Fruit fly (Drosophila melanogaster) whole organism, embryonic: Measurements from ENCODE around the gene Agpat4.

Experiments used
- Adf1 ChIP-seq: fragments of 200-800 bp; sonication (Bioruptor generic); IDR thresholded peaks from 2 replicates; pipeline ENCODE4 v1.3.6; 2022; ENCODE audit warnings: missing biosample characterization, missing genetic modification characterization
- Bgb ChIP-seq: fragments of 200-800 bp; sonication (Bioruptor generic); IDR thresholded peaks from 2 replicates; pipeline ENCODE4 v1.3.6; 2022; ENCODE audit warnings: missing biosample characterization, missing genetic modification characterization; ENCODE audit not compliant: partially characterized antibody
- CG15479 ChIP-seq: fragments of 200-800 bp; sonication (Bioruptor generic); optimal IDR thresholded peaks from 3 replicates; lab custom pipeline; 2019; ENCODE audit warnings: missing biosample characterization, mild to moderate bottlenecking, missing genetic modification characterization, moderate library complexity
- CG16779 ChIP-seq: fragments of 200-800 bp; sonication (Bioruptor generic); IDR thresholded peaks from 2 replicates; pipeline ENCODE4 v1.3.6; 2022; ENCODE audit warnings: missing biosample characterization, missing genetic modification characterization
- CG16863 ChIP-seq: fragments of 200-800 bp; sonication (Bioruptor generic); optimal IDR thresholded peaks from 3 replicates; lab custom pipeline; 2016; ENCODE audit warnings: missing biosample characterization, missing genetic modification characterization
- CG1832 ChIP-seq: fragments of 200-800 bp; sonication (Bioruptor generic); optimal IDR thresholded peaks from 2 replicates; lab custom pipeline; 2017; ENCODE audit warnings: missing biosample characterization, mild to moderate bottlenecking, missing genetic modification characterization, inconsistent platforms
- CG32767 ChIP-seq: fragments of 200-800 bp; sonication (Bioruptor generic); IDR thresholded peaks from 2 replicates; pipeline ENCODE4 v1.3.6; 2022; ENCODE audit warnings: missing biosample characterization, missing genetic modification characterization
- CG34422 ChIP-seq: fragments of 200-800 bp; sonication (Bioruptor generic); IDR thresholded peaks from 3 replicates; pipeline ENCODE4 v1.3.6; 2022; ENCODE audit warnings: missing biosample characterization, missing genetic modification characterization
- CG42726 ChIP-seq: fragments of 200-800 bp; sonication (Bioruptor generic); IDR thresholded peaks from 2 replicates; pipeline ENCODE4 v1.3.6; 2022; ENCODE audit warnings: missing biosample characterization, missing genetic modification characterization; ENCODE audit not compliant: partially characterized antibody
- CG4360 ChIP-seq: fragments of 200-800 bp; sonication (Bioruptor generic); IDR thresholded peaks from 2 replicates; pipeline ENCODE4 v1.3.6; 2022; ENCODE audit warnings: missing biosample characterization, missing genetic modification characterization
- Doc2 ChIP-seq: fragments of 200-800 bp; sonication (Bioruptor generic); IDR thresholded peaks from 2 replicates; pipeline ENCODE4 v1.3.6; 2022; ENCODE audit warnings: missing biosample characterization, missing genetic modification characterization
- Eip74EF ChIP-seq, 2 experiments: fragments of 200-800 bp in 1 of 2; fragments of >200 bp in 1 of 2; sonication (Bioruptor generic) in 1 of 2; optimal IDR thresholded peaks; 2 replicates each; lab custom pipeline; 2017 to 2019; ENCODE audit warnings: missing biosample characterization in 2 of 2, missing genetic modification characterization in 2 of 2, mild to moderate bottlenecking in 1 of 2, moderate library complexity in 1 of 2
- HLH54F ChIP-seq: fragments of 200-800 bp; sonication (Bioruptor generic); optimal IDR thresholded peaks from 3 replicates; lab custom pipeline; 2016; ENCODE audit warnings: missing biosample characterization, missing genetic modification characterization
- Med ChIP-seq: fragments of 200-800 bp; sonication (Bioruptor generic); peaks from one replicate; lab custom pipeline; 2016; ENCODE audit warnings: missing biosample characterization, missing genetic modification characterization, mild to moderate bottlenecking, inconsistent platforms, moderate library complexity
- NFAT ChIP-seq: fragments of 200-800 bp; sonication (Bioruptor generic); IDR thresholded peaks from 2 replicates; pipeline ENCODE4 v1.3.6; 2022; ENCODE audit warnings: missing biosample characterization, missing genetic modification characterization
- Opbp ChIP-seq: fragments of 200-800 bp; sonication (Bioruptor generic); IDR thresholded peaks from 3 replicates; pipeline ENCODE4 v1.3.6; 2022; ENCODE audit warnings: missing biosample characterization, missing genetic modification characterization; ENCODE audit not compliant: partially characterized antibody
- Side ChIP-seq: fragments of 200-800 bp; sonication (Bioruptor generic); optimal IDR thresholded peaks from 2 replicates; lab custom pipeline; 2016; ENCODE audit warnings: missing biosample characterization, missing genetic modification characterization
- Sry-β ChIP-seq: fragments of 200-800 bp; sonication (Bioruptor generic); optimal IDR thresholded peaks from 2 replicates; lab custom pipeline; 2018; ENCODE audit warnings: missing biosample characterization, mild to moderate bottlenecking, missing genetic modification characterization, moderate library complexity
- TFAM ChIP-seq: fragments of 200-800 bp; sonication (Bioruptor generic); optimal IDR thresholded peaks from 2 replicates; lab custom pipeline; 2017; ENCODE audit warnings: missing biosample characterization, missing genetic modification characterization, inconsistent platforms
- Trl ChIP-seq, 3 experiments: fragments of >200 bp in 2 of 3; fragments of 200-800 bp in 1 of 3; sonication (Bioruptor generic) in 1 of 3; optimal IDR thresholded peaks; 2 replicates in 1 of 3; 3 replicates in 2 of 3; lab custom pipeline; 2016 to 2017; ENCODE audit warnings: missing biosample characterization in 1 of 3, missing genetic modification characterization in 1 of 3
- bbx ChIP-seq: fragments of 200-800 bp; sonication (Bioruptor generic); IDR thresholded peaks from 2 replicates; pipeline ENCODE4 v1.3.6; 2022; ENCODE audit warnings: missing biosample characterization, missing genetic modification characterization; ENCODE audit not compliant: partially characterized antibody
- cad ChIP-seq: fragments of >200 bp; optimal IDR thresholded peaks from 2 replicates; lab custom pipeline; 2017; ENCODE audit warnings: missing biosample characterization, missing genetic modification characterization
- cg ChIP-seq: fragments of 200-800 bp; sonication (Bioruptor generic); optimal IDR thresholded peaks from 3 replicates; lab custom pipeline; 2019; ENCODE audit warnings: missing biosample characterization, mild to moderate bottlenecking, missing genetic modification characterization, moderate library complexity
- chm ChIP-seq: fragments of 200-800 bp; sonication (Bioruptor generic); IDR thresholded peaks from 2 replicates; pipeline ENCODE4 v1.3.6; 2022; ENCODE audit warnings: missing biosample characterization, missing genetic modification characterization
- chn ChIP-seq: fragments of 200-800 bp; sonication (Bioruptor generic); optimal IDR thresholded peaks from 2 replicates; lab custom pipeline; 2016; ENCODE audit warnings: missing biosample characterization, missing genetic modification characterization
- corto ChIP-seq: fragments of 200-800 bp; sonication (Bioruptor generic); optimal IDR thresholded peaks from 2 replicates; lab custom pipeline; 2016; ENCODE audit warnings: missing biosample characterization, mild to moderate bottlenecking, missing genetic modification characterization, moderate library complexity
- crol ChIP-seq: fragments of 200-800 bp; sonication (Bioruptor generic); IDR thresholded peaks from 2 replicates; pipeline ENCODE4 v1.3.6; 2022; ENCODE audit warnings: missing biosample characterization, missing genetic modification characterization
- ewg ChIP-seq: fragments of 200-800 bp; sonication (Bioruptor generic); optimal IDR thresholded peaks from 3 replicates; lab custom pipeline; 2017; ENCODE audit warnings: mild to moderate bottlenecking, missing biosample characterization, missing genetic modification reagents, missing genetic modification characterization
- gt ChIP-seq: fragments of 200-800 bp; sonication (Bioruptor generic); IDR thresholded peaks from 2 replicates; pipeline ENCODE4 v1.3.6; 2022; ENCODE audit warnings: missing biosample characterization, missing genetic modification characterization
- inv ChIP-seq: fragments of 200-800 bp; sonication (Bioruptor generic); IDR thresholded peaks from 2 replicates; pipeline ENCODE4 v1.3.6; 2022; ENCODE audit warnings: missing biosample characterization, missing genetic modification characterization; ENCODE audit not compliant: partially characterized antibody
- kni ChIP-seq: fragments of 200-800 bp; sonication (Bioruptor generic); optimal IDR thresholded peaks from 3 replicates; lab custom pipeline; 2017; ENCODE audit warnings: mild to moderate bottlenecking, missing biosample characterization, missing genetic modification reagents, missing genetic modification characterization
- lbe ChIP-seq: fragments of 200-800 bp; sonication (Bioruptor generic); optimal IDR thresholded peaks from 2 replicates; lab custom pipeline; 2016; ENCODE audit warnings: missing biosample characterization, mild to moderate bottlenecking, missing genetic modification characterization
- lmd ChIP-seq: fragments of 200-800 bp; sonication (Bioruptor generic); IDR thresholded peaks from 2 replicates; pipeline ENCODE4 v1.3.6; 2022; ENCODE audit warnings: missing biosample characterization, missing genetic modification characterization
- nerfin-1 ChIP-seq: fragments of 200-800 bp; sonication (Bioruptor generic); optimal IDR thresholded peaks from 3 replicates; lab custom pipeline; 2019; ENCODE audit warnings: missing biosample characterization, mild to moderate bottlenecking, missing genetic modification characterization, moderate library complexity
- nom ChIP-seq: fragments of 200-800 bp; sonication (Bioruptor generic); optimal IDR thresholded peaks from 2 replicates; lab custom pipeline; 2017; ENCODE audit warnings: missing biosample characterization, missing genetic modification characterization, mild to moderate bottlenecking, moderate library complexity, missing genetic modification reagents
- oc ChIP-seq: fragments of 200-800 bp; sonication (Bioruptor generic); optimal IDR thresholded peaks from 2 replicates; lab custom pipeline; 2018; ENCODE audit warnings: missing biosample characterization, mild to moderate bottlenecking, missing genetic modification characterization, moderate library complexity
- rib ChIP-seq: fragments of 200-800 bp; sonication (Bioruptor generic); IDR thresholded peaks from 2 replicates; pipeline ENCODE4 v1.3.6; 2022; ENCODE audit warnings: missing biosample characterization, missing genetic modification characterization
- row ChIP-seq: fragments of 200-800 bp; sonication (Bioruptor generic); IDR thresholded peaks from 3 replicates; pipeline ENCODE4 v1.3.6; 2022; ENCODE audit warnings: missing biosample characterization, missing genetic modification characterization
- sc ChIP-seq, 3 experiments: fragments of >200 bp in 2 of 3; fragments of 200-800 bp in 1 of 3; sonication (Bioruptor generic) in 1 of 3; optimal IDR thresholded peaks; 2 replicates in 2 of 3; 3 replicates in 1 of 3; lab custom pipeline; 2017; ENCODE audit warnings: mild to moderate bottlenecking in 1 of 3, missing biosample characterization in 1 of 3, missing genetic modification characterization in 1 of 3, missing genetic modification reagents in 1 of 3
- scrt ChIP-seq: fragments of 200-800 bp; sonication (Bioruptor generic); optimal IDR thresholded peaks from 2 replicates; lab custom pipeline; 2018; ENCODE audit warnings: missing biosample characterization, mild to moderate bottlenecking, missing genetic modification characterization, moderate library complexity
- sqz ChIP-seq: fragments of 200-800 bp; sonication (Bioruptor generic); optimal IDR thresholded peaks from 3 replicates; lab custom pipeline; 2018; ENCODE audit warnings: missing biosample characterization, mild to moderate bottlenecking, missing genetic modification characterization
- tup ChIP-seq: fragments of 200-800 bp; sonication (Bioruptor generic); optimal IDR thresholded peaks from 2 replicates; lab custom pipeline; 2016; ENCODE audit warnings: missing biosample characterization, mild to moderate bottlenecking, missing genetic modification characterization, moderate library complexity
- twi ChIP-seq: fragments of 200-800 bp; optimal IDR thresholded peaks from 2 replicates; lab custom pipeline; 2019; ENCODE audit warnings: missing biosample characterization, mild to moderate bottlenecking, missing genetic modification characterization, moderate library complexity
- zfh1 ChIP-seq: fragments of 200-800 bp; sonication (Bioruptor generic); IDR thresholded peaks from 3 replicates; pipeline ENCODE4 v1.3.6; 2022; ENCODE audit warnings: missing biosample characterization, missing genetic modification characterization

Agpat4 gene

dm6 chr3L:16411566-16411965 lies 30.2 kb upstream of the Agpat4 start, which contains the start of gene fax (continued):
- no peak for TF ChIP-seq tup (GFP tag; lab: Kevin White, UChicago)
- TF ChIP-seq Eip74EF (GFP tag; optimal IDR thresholded peaks at IDR 0.05; lab: Kevin White, UChicago), result peak in 1 of 2 experiments; percentile 27

- TF ChIP-seq chm, result peak; percentile 10; the same call in 1 of the 2 replicates
- TF ChIP-seq CG16863 (GFP tag; lab: Kevin White, UChicago), result no peak
- TF ChIP-seq CG4360 (GFP tag; lab: Robert Waterston, UW), result peak; percentile 23; the same call in 1 of the 2 replicates
- peak; percentile 32; the same call in 1 of the 2 replicates for TF ChIP-seq Adf1 (GFP tag; lab: Robert Waterston, UW)
- no peak for TF ChIP-seq oc
- TF ChIP-seq sc (optimal IDR thresholded peaks at IDR 0.05; lab: Kevin White, UChicago), result no peak
- TF ChIP-seq sc (GFP tag; optimal IDR thresholded peaks at IDR 0.05; lab: Kevin White, UChicago), result no peak
- no peak for TF ChIP-seq Sry-β (GFP tag; lab: Kevin White, UChicago)
- peak; percentile 94 for TF ChIP-seq ewg
- no peak for TF ChIP-seq nerfin-1
- TF ChIP-seq Side (GFP tag; lab: Kevin White, UChicago), result no peak
- peak; percentile 66 for TF ChIP-seq CG15479
- TF ChIP-seq CG16779 (GFP tag; lab: Robert Waterston, UW), result 0 out of 2 replicates have a peak, but pooled peaks have one; percentile 69
- TF ChIP-seq sqz (GFP tag; lab: Kevin White, UChicago), result peak; percentile 31
- TF ChIP-seq bbx (GFP tag; lab: Robert Waterston, UW), result 0 out of 2 replicates have a peak, but pooled peaks have one; percentile 14
- no peak for TF ChIP-seq gt (GFP tag; lab: Robert Waterston, UW)
- peak; percentile 53 for TF ChIP-seq kni (GFP tag; lab: Kevin White, UChicago)
- peak; percentile 93 for TF ChIP-seq CG32767
- TF ChIP-seq crol (GFP tag; lab: Robert Waterston, UW), result peak; percentile 93
- TF ChIP-seq Bgb (GFP tag; lab: Robert Waterston, UW), result peak; percentile 21; the same call in 1 of the 2 replicates
- TF ChIP-seq chn, result no peak
- TF ChIP-seq scrt (GFP tag; lab: Kevin White, UChicago), result peak; percentile 63
- peak; percentile 42 for TF ChIP-seq CG1832 (GFP tag; lab: Kevin White, UChicago)
- peak; percentile 65 for TF ChIP-seq corto
- TF ChIP-seq nom, result peak; percentile 88
- no peak for TF ChIP-seq inv (GFP tag; lab: Robert Waterston, UW)
- no peak for TF ChIP-seq CG42726 (GFP tag; lab: Robert Waterston, UW)
- TF ChIP-seq TFAM (GFP tag; lab: Kevin White, UChicago), result no peak
- TF ChIP-seq rib (GFP tag; lab: Robert Waterston, UW), result peak; percentile 61; the same call in 1 of the 2 replicates
- peak; percentile 66 for TF ChIP-seq twi (tag; lab: Kevin White, UChicago)
- peak; percentile 78 for TF ChIP-seq Med (GFP tag; lab: Kevin White, UChicago)
- peak; percentile 21 for TF ChIP-seq HLH54F (GFP tag; lab: Kevin White, UChicago)
- no peak for TF ChIP-seq lmd
- TF ChIP-seq Opbp, result 0 out of 3 replicates have a peak, but pooled peaks have one; percentile 34
- TF ChIP-seq lbe (GFP tag; lab: Kevin White, UChicago), result peak; percentile 71
- TF ChIP-seq NFAT, result 0 out of 2 replicates have a peak, but pooled peaks have one; percentile 36
- no peak for TF ChIP-seq zfh1 (GFP tag; lab: Robert Waterston, UW)
- peak; percentile 16; the same call in 1 of the 3 replicates for TF ChIP-seq row (GFP tag; lab: Robert Waterston, UW)
- TF ChIP-seq cad (GFP tag; lab: Kevin White, UChicago), result peak; percentile 63
- peak; percentile 29; the same call in 1 of the 3 replicates for TF ChIP-seq CG34422 (GFP tag; lab: Robert Waterston, UW)
- TF ChIP-seq cg (GFP tag; lab: Kevin White, UChicago), result peak; percentile 87
- peak; percentile 73 to 89 for TF ChIP-seq Trl (optimal IDR thresholded peaks at IDR 0.05; lab: Kevin White, UChicago)
- TF ChIP-seq Trl (GFP tag; optimal IDR thresholded peaks at IDR 0.05; lab: Kevin White, UChicago), result no peak
- TF ChIP-seq Doc2 (GFP tag; lab: Robert Waterston, UW), result no peak
Measured at dm6 chr3L:16410234-16411119, 29.1 kb upstream of the Agpat4 start.
